Fruit fly (Drosophila melanogaster): ENCODE results near the gene CG6409.

Gene CG6409

DNA sequence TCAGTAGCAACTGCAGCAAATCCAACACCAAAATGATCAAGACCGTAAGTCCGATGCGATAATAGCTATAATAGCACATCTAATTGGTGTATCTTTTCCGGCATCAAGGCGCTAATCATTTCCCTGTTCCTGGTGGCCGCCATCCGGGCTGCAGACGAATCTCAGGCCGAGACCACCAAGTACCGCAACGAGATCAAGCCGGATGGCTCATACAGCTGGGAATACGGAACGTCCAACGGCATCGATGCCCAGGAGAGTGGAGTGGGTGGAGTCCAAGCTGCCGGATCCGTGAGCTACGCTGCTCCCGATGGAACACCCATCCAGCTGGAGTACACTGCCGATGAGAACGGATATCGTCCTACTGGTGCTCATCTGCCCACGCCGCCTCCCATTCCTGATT, 12.0 kb upstream of the CG6409 start, which contains the start of gene Cpr67Fb:
TSS of gene Cpr67Fb (plus strand) at position 15 of the 400 bp plus-strand sequence.
- TF ChIP-seq noc (tag; optimal IDR thresholded peaks at IDR 0.05): no peak

DNA sequence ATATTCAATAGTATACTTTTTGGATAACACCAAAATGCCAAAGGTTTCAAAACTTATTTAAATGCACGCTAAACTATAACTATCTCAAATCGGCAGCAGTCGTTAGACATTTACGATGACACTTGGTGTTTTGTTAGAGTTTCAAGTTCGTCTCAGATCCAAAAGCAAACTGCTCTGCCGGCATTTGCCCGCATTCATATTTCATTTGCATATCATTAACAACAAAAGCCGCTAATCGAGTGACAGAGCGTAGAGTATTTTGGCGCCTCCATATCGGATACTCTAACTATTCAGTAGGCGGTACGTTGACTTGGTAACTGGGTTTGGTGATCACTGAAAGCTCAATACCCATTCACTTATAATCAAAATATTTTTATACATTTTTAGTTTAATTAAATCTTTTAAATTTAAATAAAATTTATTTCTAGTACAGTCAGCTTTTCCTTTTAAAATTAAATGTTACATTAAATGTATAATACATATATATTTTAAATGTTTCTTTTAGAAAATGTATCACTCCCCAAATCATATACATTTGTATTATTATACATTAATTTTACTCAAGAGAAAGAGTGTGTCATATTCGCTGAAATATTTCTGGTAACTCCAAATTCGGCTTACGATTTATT, 11.1 kb upstream of the CG6409 start:
- peak; percentile 55 for TF ChIP-seq noc (tag; optimal IDR thresholded peaks at IDR 0.05)

DNA sequence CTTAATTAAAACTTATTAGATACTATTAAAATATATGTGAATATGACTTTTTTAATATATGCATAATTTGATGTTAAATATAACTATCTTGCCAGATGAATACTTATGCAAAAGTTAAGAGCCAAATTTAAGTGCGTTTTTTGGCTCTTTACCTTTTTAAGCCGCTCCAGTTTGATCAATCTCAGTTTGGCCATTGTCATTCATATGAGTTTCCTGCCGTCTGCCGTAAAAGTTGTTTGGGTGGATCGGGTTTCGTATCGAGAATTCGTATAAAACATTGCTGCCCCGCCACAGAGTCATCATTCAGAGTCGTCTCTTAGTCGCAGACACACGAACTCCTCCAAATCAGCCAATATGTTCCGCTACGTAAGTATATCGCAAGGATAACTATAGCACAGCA, 9.2 kb upstream of the CG6409 start, which contains the start of gene Cpr67Fa2:
TSS of gene Cpr67Fa2 (plus strand) at position 301 of the 400 bp plus-strand sequence.
- TF ChIP-seq noc (tag; optimal IDR thresholded peaks at IDR 0.05): no peak

DNA sequence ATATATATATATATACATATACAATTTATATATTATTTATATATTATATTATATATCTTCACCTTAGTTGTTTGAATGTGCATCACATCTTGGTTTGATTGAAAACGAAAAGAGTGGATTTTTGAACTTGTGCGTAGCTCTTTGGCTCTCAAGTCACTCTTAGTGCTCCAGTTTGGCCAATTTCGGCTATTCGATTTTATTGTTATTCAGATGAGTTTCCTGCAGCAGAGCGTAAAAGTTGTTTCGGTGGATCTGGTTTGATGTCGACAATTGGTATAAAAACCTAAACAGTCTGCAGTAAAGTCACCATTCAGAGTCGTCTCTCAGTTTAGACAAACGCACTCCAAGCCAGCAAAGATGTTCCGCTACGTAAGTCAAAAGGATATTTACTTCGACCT, 7.5 kb upstream of the CG6409 start, which contains the start of gene Cpr67Fa1:
TSS of gene Cpr67Fa1 (plus strand) at position 299 of the 398 bp plus-strand sequence.
- no peak for TF ChIP-seq noc (tag; optimal IDR thresholded peaks at IDR 0.05)

DNA sequence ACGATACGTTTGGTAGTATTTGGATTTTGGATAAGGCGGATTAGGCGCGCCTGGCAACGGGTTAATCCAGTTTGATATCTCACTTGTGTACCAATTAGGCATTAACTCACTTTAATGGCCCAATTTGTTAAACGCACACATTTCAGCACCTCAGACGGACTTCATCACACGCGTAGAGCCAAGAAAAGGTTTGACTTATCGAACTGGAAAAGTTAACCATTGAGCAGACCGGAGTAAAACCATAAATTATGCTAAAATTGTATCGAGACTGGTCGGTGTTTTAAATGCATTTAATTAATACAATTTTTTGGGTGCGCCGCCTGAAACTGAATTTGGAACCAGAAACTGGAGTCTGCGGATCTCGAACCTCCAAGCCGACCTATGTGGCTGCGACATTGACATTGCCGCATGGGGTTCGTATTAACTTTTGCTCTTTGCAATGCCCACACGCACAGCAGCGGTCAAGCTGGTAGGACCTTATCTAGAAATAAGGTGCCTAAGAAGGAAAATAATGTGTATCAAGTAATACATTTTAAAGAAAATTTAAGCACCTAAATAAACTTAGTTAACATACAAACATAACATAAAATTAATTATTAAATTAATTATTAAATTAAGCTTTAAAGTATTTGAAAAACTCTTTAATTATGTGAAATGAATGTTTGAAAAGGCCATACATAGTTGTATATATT, 7.0 kb upstream of the CG6409 start:
- no peak for TF ChIP-seq noc (tag; optimal IDR thresholded peaks at IDR 0.05)

DNA sequence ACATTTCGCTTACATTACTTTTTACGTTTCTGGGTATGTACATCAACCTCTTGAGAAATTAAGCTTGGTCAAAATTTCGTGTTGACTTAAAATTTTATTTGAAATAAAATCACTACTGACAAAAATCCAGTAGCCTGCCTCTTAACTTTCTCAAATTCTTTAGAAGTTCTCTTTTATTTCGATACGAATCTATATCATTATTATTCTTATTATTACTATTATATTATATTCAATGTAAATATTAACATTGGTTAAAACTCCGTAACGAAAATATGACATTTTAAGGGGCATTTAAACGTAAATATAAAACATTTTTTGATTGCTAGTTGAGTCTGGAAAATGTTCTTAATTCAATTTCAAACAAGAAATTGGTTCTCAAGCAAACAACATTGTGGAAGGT, 4.2 kb upstream of the CG6409 start, which contains the start of gene OXA1L:
TSS of gene OXA1L (minus strand) at position 101 of the 400 bp plus-strand sequence.
- TF ChIP-seq noc (tag; optimal IDR thresholded peaks at IDR 0.05): no peak

DNA sequence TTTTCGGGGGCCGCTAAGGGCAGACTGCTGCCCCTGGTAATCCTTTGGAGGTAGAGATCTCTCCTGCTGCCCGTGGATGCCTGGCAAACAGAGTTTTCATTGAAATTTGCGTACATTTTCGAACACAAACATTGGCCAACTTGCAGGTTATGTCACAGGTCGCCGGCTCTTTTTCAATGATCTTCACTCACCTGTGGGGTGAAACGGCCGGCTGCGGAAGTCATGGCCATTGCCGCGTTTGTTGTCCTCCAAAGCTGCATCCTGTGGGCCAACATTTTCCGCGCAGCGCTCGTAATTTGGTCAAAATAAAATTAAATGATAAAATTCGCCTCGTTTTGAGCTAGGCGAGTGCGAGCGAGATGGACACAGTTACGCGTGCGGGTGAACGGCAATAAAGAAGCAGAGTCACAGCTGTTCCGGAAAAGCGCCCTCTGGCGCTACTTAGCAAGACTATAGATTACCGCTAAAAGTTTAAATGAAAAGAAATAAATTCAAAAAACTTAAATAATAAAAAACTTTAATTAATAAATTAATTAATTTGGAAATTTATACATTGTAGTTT, 3.6 kb upstream of the CG6409 start:
- no peak for TF ChIP-seq noc (tag; optimal IDR thresholded peaks at IDR 0.05)

DNA sequence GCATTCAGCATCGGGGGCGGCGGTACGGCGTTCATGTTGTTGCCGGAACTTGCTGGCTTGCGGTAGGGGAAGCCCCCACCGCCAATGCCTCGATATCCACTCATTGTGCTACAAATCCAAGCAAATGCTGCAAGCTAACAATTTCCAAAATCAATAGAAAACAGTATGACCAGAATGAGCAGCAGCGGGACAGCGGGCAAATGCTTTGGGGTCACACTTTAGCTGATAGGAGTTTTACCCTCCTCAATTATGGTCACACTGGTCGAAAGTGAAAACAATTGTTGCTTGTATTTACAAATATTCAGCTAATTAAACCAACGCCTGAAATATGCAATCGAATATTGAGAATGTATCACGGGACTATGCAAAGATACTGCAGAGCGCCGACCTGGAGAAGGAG, 3.3 kb downstream of the CG6409 start, which contains the start of the genes CG6418 and Blos4:
TSS of gene CG6418 (minus strand) at position 196 of the 400 bp plus-strand sequence.
TSS of gene Blos4 (plus strand) at position 244 of the 400 bp plus-strand sequence.
- TF ChIP-seq noc (tag; optimal IDR thresholded peaks at IDR 0.05): no peak

DNA sequence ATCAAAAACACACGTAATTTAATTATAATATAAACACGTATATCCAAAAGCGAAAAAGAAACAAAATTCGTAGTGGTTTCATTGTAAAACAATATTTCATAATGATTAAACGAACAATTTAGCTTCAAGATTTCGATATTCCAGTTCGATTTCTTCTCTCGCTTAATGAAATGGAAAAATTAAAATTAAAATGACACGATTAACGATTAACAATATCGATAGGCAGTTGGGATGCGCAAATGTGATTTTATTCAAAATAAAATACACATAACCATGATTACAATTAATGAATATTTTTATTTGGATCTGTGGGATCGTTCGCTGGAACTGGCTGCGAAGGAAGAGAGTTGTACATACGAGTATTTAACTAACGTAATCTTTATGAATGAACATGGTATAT, 6.2 kb downstream of the CG6409 start:
- TF ChIP-seq noc (tag; optimal IDR thresholded peaks at IDR 0.05): no peak

DNA sequence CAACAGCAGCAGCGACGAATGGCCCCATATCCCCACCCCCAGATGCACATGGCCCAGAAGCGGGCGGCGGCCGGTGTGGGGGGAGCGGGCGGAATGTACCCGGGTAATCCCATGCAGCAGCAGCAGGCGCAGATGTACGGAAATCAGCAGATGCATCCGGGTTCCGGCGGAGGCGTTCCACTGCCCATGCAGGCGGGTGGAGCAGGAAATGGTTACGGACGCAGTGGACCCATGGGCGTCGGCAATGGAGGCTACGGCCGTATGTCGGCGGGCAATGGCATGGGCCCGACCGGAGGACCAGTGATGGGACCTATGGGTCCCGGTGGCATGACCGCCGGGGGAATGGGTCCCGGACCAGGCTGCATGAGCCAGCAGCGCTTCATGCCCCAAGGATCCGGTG, 10.7 kb downstream of the CG6409 start:
- TF ChIP-seq noc (tag; optimal IDR thresholded peaks at IDR 0.05): no peak

DNA sequence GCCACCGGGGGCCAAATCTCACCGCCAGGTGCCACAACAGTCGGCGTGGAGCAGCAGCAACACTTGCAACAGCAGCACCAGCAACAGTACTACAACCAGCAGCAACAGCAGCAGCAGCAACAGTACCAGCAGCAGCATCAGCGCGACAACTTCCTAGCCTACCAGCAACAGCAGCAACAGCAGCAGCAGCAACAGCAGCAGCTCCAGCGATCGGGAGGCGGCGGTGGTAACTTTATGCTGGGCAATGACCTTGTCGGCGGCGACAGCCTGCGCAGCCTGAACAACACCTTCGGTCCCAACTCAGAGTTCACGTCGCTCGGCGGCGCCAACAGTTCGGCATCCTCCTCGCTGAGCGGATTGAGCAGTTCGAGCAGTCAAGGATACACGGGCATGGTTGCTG, 12.1 kb downstream of the CG6409 start:
- TF ChIP-seq noc (tag; optimal IDR thresholded peaks at IDR 0.05): no peak

DNA sequence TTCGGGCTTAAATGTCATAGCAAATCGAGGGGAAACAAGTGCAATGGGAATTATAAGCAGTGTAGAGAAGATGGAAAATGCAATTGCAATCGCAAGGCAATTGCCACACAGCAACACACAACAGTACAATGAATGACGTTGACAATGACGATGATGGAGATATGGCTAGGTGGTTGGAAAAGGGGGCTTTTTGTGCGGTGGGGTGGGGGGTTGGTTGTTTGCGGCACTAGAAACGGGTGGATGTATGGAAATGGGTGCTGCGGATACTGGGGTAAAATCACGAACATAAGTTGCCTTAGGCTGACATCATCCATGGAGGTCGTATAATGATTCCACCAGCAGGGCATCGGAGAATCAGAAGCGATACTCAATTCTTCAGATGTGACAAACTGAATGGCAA, 13.0 kb downstream of the CG6409 start:
- TF ChIP-seq noc (tag; optimal IDR thresholded peaks at IDR 0.05): no peak

DNA sequence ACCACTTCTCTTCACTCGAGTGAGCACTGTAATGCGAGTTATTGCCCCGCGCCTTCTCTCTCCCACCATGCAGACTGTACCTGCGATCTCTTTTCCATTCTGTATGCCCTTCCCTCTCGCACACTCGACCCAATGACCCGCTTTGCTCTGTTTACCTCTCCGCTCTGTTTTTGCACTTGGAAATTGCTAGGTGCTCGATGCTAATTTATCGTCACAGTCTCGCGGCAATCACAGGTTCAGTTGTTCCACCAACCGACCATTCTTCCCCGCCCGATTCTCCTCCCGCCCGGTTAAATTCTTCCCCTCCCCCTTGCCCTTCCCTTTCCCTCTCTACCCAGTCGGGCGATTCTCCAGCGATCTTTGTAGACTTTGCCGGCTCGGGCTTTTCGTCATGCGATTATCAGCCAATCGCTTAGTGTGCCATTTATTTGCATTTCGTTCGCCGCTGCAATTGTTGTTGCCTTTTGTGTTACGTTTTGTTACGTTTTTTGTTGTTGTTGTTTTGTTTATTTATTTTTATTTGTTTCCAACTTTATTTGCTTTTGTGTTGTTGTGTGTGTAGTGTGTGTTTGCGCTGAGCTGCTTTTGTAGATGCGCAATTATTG, 14.3 kb downstream of the CG6409 start:
- TF ChIP-seq noc (tag; optimal IDR thresholded peaks at IDR 0.05): no peak

DNA sequence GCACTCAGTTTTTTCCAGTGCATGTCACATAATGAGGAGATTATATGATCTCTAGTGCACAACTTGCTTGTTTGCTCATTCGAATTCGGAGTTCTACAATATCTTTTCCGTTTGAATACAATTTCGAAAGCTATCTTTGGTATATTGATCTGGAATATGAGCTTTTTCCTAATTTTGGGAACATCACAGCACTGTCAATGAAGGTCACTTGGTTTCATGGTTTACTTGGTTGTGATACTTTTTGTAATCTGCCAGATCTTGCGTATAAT, 14.9 kb downstream of the CG6409 start:
- TF ChIP-seq noc (tag; optimal IDR thresholded peaks at IDR 0.05): no peak

DNA sequence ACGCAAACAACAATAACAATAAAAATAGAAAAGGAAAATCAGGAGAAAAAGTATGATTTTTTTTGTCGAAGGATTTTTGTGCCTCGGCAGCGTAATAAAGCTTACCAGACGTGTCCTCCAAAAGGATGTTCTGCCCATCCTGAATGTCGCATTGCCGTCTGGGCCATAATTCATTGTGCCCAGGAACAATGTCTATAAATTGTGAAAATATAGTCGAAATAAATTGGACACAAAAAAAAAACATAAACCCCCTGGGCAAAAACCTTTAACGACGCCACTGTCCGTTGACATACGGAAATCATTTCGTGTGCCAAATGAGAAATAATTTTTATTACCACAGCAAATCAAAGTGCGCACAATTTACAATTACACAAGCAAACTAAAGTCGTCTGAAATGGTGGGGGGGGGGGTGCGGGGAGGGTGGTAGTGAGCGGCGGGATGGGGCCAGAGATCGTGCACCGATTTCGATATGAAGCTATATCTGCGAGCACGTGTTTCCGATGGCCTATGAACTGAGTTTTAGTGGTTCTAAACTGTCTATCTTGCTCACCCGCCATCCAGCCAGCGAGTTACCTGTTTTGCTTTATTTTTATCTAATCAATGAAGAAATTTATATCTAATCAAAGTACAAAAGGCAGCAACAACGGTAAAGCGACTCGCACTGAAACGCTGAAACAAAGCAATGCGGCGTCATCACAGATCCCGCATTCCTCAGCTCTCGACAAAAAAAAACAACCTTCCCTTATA, 15.4 kb downstream of the CG6409 start:
- TF ChIP-seq noc (tag; optimal IDR thresholded peaks at IDR 0.05): no peak

DNA sequence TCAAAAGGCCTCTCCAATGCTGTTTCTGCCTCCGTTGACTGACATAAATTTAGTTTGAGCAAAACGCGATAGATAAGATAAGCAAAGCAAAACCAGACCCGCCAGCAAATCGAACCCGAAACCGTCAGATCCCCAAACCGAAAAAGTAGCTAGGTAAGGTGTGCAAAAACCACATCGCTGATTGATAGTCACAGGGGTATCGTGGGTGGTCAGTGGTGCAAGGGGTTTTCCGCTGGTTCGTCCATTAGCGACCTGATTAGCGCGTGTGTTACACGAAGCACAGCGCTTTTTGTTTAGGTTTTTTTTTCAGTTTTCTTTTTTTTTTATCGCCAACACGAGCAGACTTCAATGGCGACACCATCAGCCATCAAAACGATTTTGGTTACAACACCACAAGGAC, 18.3 kb downstream of the CG6409 start:
- TF ChIP-seq noc (tag; optimal IDR thresholded peaks at IDR 0.05): no peak
